Worm (Caenorhabditis elegans) whole organism, mixed stage, embryonic: ENCODE results near the gene F52E1.14.

Experiments
- M03D4.4 ChIP-seq: sonication (generic microtip); optimal IDR thresholded peaks from 2 replicates; lab custom pipeline; 2017; ENCODE audit warnings: mild to moderate bottlenecking, missing genetic modification characterization, missing compliant biosample characterization
- elt-1 ChIP-seq: sonication (generic microtip); optimal IDR thresholded peaks from 2 replicates; lab custom pipeline; 2017; ENCODE audit warnings: missing genetic modification characterization, mild to moderate bottlenecking, missing compliant biosample characterization, antibody characterized with exemption, moderate library complexity, borderline replicate concordance; ENCODE audit not compliant: insufficient read depth
- nhr-12 ChIP-seq: fragments of 150-350 bp; optimal IDR thresholded peaks from 2 replicates; lab custom pipeline; 2014; ENCODE audit warnings: missing biosample characterization, missing genetic modification characterization
- nhr-237 ChIP-seq: fragments of 150-350 bp; optimal IDR thresholded peaks from 2 replicates; lab custom pipeline; 2014; ENCODE audit warnings: missing biosample characterization, missing genetic modification characterization
- nhr-28 ChIP-seq: fragments of 150-350 bp; optimal IDR thresholded peaks from 2 replicates; lab custom pipeline; 2014; ENCODE audit warnings: missing biosample characterization, missing genetic modification characterization
- nhr-76 ChIP-seq: sonication (generic microtip); optimal IDR thresholded peaks from 2 replicates; lab custom pipeline; 2017; ENCODE audit warnings: missing biosample characterization, missing genetic modification characterization
- sptf-1 ChIP-seq: sonication (generic microtip); optimal IDR thresholded peaks from 2 replicates; lab custom pipeline; 2017; ENCODE audit warnings: mild to moderate bottlenecking, missing genetic modification characterization, moderate library complexity, missing compliant biosample characterization
- unc-39 ChIP-seq: fragments of 150-350 bp; optimal IDR thresholded peaks from 2 replicates; lab custom pipeline; 2014; ENCODE audit warnings: missing biosample characterization, missing genetic modification characterization

ce11 chrV:8370705-8371104, 13.0 kb upstream of the F52E1.14 start, which contains the start of gene gpa-2:
- TF ChIP-seq unc-39 (no peak), M03D4.4 (tag; lab: Kevin White, UChicago) (no peak), nhr-76 (tag; lab: Kevin White, UChicago) (no peak), nhr-12 (tag; lab: Kevin White, UChicago) (no peak), nhr-237 (tag; lab: Kevin White, UChicago) (no peak), sptf-1 (tag; lab: Kevin White, UChicago) (no peak), nhr-28 (no peak), elt-1 (tag; lab: Kevin White, UChicago) (no peak)
